Fruit fly (Drosophila melanogaster): ENCODE measurements around the gene Acbp2.

- TF ChIP-seq usp (GFP tag; optimal IDR thresholded peaks at IDR 0.05) (no peak), CG8478 (optimal IDR thresholded peaks at IDR 0.05) (no peak), Dll (optimal IDR thresholded peaks at IDR 0.05) (no peak), pan (optimal IDR thresholded peaks at IDR 0.05) (no peak), EcR (GFP tag; optimal IDR thresholded peaks at IDR 0.05) (no peak)
These were observed 9.5 kb upstream of the Acbp2 start for dm6 chr3L:7122136-7122535.

All from whole organism.